Fruit fly (Drosophila melanogaster): Measurements from ENCODE around the gene comm.

comm gene

dm6 chr3L:15700338-15700966 is 27.8 kb downstream of the comm start:
- TF ChIP-seq psq (optimal IDR thresholded peaks at IDR 0.05) (no peak), EcR (GFP tag; optimal IDR thresholded peaks at IDR 0.05) (no peak), usp (GFP tag; optimal IDR thresholded peaks at IDR 0.05) (no peak), CG8478 (optimal IDR thresholded peaks at IDR 0.05) (no peak), Dll (optimal IDR thresholded peaks at IDR 0.05) (no peak), pan (optimal IDR thresholded peaks at IDR 0.05) (no peak)

dm6 chr3L:15699626-15700337 is 28.4 kb downstream of the comm start, which contains the start of gene comm2:
Gene comm2 (minus strand): TSS chr3L:15699850.
- TF ChIP-seq Dll (optimal IDR thresholded peaks at IDR 0.05) (peak; percentile 86), pan (optimal IDR thresholded peaks at IDR 0.05) (no peak)

dm6 chr3L:15697916-15698315 is 30.3 kb downstream of the comm start:
- TF ChIP-seq pan (optimal IDR thresholded peaks at IDR 0.05) (no peak), EcR (GFP tag; optimal IDR thresholded peaks at IDR 0.05) (no peak), CG8478 (optimal IDR thresholded peaks at IDR 0.05) (no peak), Dll (optimal IDR thresholded peaks at IDR 0.05) (no peak), usp (GFP tag; optimal IDR thresholded peaks at IDR 0.05) (no peak), psq (optimal IDR thresholded peaks at IDR 0.05) (no peak)

- no peak for TF ChIP-seq Dll (optimal IDR thresholded peaks at IDR 0.05)
- no peak for TF ChIP-seq usp (GFP tag; optimal IDR thresholded peaks at IDR 0.05)
- TF ChIP-seq EcR (GFP tag; optimal IDR thresholded peaks at IDR 0.05): no peak
- TF ChIP-seq psq (optimal IDR thresholded peaks at IDR 0.05): no peak
- TF ChIP-seq CG8478 (optimal IDR thresholded peaks at IDR 0.05): no peak
- no peak for TF ChIP-seq pan (optimal IDR thresholded peaks at IDR 0.05)
Measured at dm6 chr3L:15695195-15695594, 33.0 kb downstream of the comm start.

- TF ChIP-seq Dll (optimal IDR thresholded peaks at IDR 0.05) (no peak), usp (GFP tag; optimal IDR thresholded peaks at IDR 0.05) (no peak), CG8478 (optimal IDR thresholded peaks at IDR 0.05) (no peak), EcR (GFP tag; optimal IDR thresholded peaks at IDR 0.05) (no peak), psq (optimal IDR thresholded peaks at IDR 0.05) (no peak)
Measured at dm6 chr3L:15694406-15694805, 33.8 kb downstream of the comm start.

- TF ChIP-seq EcR (GFP tag; optimal IDR thresholded peaks at IDR 0.05) (no peak), CG8478 (optimal IDR thresholded peaks at IDR 0.05) (no peak), pan (optimal IDR thresholded peaks at IDR 0.05) (no peak), usp (GFP tag; optimal IDR thresholded peaks at IDR 0.05) (no peak), psq (optimal IDR thresholded peaks at IDR 0.05) (no peak), Dll (optimal IDR thresholded peaks at IDR 0.05) (no peak)
Measured at dm6 chr3L:15692794-15693532, 35.3 kb downstream of the comm start.

- no peak for TF ChIP-seq usp (GFP tag; optimal IDR thresholded peaks at IDR 0.05)
- TF ChIP-seq pan (optimal IDR thresholded peaks at IDR 0.05): no peak
- no peak for TF ChIP-seq EcR (GFP tag; optimal IDR thresholded peaks at IDR 0.05)
- TF ChIP-seq psq (optimal IDR thresholded peaks at IDR 0.05): no peak
- no peak for TF ChIP-seq CG8478 (optimal IDR thresholded peaks at IDR 0.05)
- TF ChIP-seq Dll (optimal IDR thresholded peaks at IDR 0.05): no peak
Measured at dm6 chr3L:15692388-15692787, 35.8 kb downstream of the comm start.

dm6 chr3L:15691968-15692367 is 36.3 kb downstream of the comm start, which contains the start of gene CG34451:
Gene CG34451 (minus strand): TSS chr3L:15692068.
- TF ChIP-seq usp (GFP tag; optimal IDR thresholded peaks at IDR 0.05) (no peak), psq (optimal IDR thresholded peaks at IDR 0.05) (no peak), pan (optimal IDR thresholded peaks at IDR 0.05) (no peak), Dll (optimal IDR thresholded peaks at IDR 0.05) (no peak), CG8478 (optimal IDR thresholded peaks at IDR 0.05) (no peak), EcR (GFP tag; optimal IDR thresholded peaks at IDR 0.05) (no peak)

dm6 chr3L:15690711-15691591 is 37.3 kb downstream of the comm start:
- no peak for TF ChIP-seq CG8478 (optimal IDR thresholded peaks at IDR 0.05)
- peak in 1 of 2 experiments; percentile 22 for TF ChIP-seq EcR (GFP tag; optimal IDR thresholded peaks at IDR 0.05)

- TF ChIP-seq psq (optimal IDR thresholded peaks at IDR 0.05): no peak
Measured at dm6 chr3L:15689518-15689917, 38.7 kb downstream of the comm start.

dm6 chr3L:15687802-15688201 is 40.4 kb downstream of the comm start, which contains the start of gene CG34452:
Gene CG34452 (minus strand): TSS chr3L:15687902.
- no peak for TF ChIP-seq psq (optimal IDR thresholded peaks at IDR 0.05)
- no peak for TF ChIP-seq usp (GFP tag; optimal IDR thresholded peaks at IDR 0.05)
- no peak for TF ChIP-seq CG8478 (optimal IDR thresholded peaks at IDR 0.05)
- no peak for TF ChIP-seq EcR (GFP tag; optimal IDR thresholded peaks at IDR 0.05)

- no peak for TF ChIP-seq psq (optimal IDR thresholded peaks at IDR 0.05)
- no peak for TF ChIP-seq EcR (GFP tag; optimal IDR thresholded peaks at IDR 0.05)
- TF ChIP-seq usp (GFP tag; optimal IDR thresholded peaks at IDR 0.05): no peak
- TF ChIP-seq CG8478 (optimal IDR thresholded peaks at IDR 0.05): no peak
- TF ChIP-seq Dll (optimal IDR thresholded peaks at IDR 0.05): no peak
- no peak for TF ChIP-seq pan (optimal IDR thresholded peaks at IDR 0.05)
Measured at dm6 chr3L:15684017-15684416, 44.2 kb downstream of the comm start.
